Fruit fly (Drosophila melanogaster) whole organism, embryonic: Measurements from ENCODE around the gene CG43755.
A peak's percentile ranks its signal among the peaks of the same experiment; 100 is the strongest.

Source experiments
- Adf1 ChIP-seq: fragments of 200-800 bp; sonication (Bioruptor generic); IDR thresholded peaks from 2 replicates; pipeline ENCODE4 v1.3.6; 2022; ENCODE audit warnings: missing biosample characterization, missing genetic modification characterization
- CG11398 ChIP-seq: fragments of 200-800 bp; sonication (Bioruptor generic); optimal IDR thresholded peaks from 2 replicates; lab custom pipeline; 2016; ENCODE audit warnings: missing biosample characterization, missing genetic modification characterization
- CG12769 ChIP-seq: fragments of 200-800 bp; sonication (Bioruptor generic); optimal IDR thresholded peaks from 2 replicates; lab custom pipeline; 2019; ENCODE audit warnings: missing biosample characterization, mild to moderate bottlenecking, missing genetic modification characterization, moderate library complexity
- CG13296 ChIP-seq: fragments of 200-800 bp; sonication (Bioruptor generic); optimal IDR thresholded peaks from 3 replicates; lab custom pipeline; 2018; ENCODE audit warnings: missing biosample characterization, mild to moderate bottlenecking, missing genetic modification characterization
- CG17829 ChIP-seq: fragments of 200-800 bp; optimal IDR thresholded peaks from 2 replicates; lab custom pipeline; 2019; ENCODE audit warnings: missing biosample characterization, mild to moderate bottlenecking, missing genetic modification characterization, moderate library complexity
- CG18011 ChIP-seq: fragments of 200-800 bp; sonication (Bioruptor generic); optimal IDR thresholded peaks from 2 replicates; lab custom pipeline; 2017; ENCODE audit warnings: missing biosample characterization, missing genetic modification characterization, mild to moderate bottlenecking, moderate library complexity, missing genotype
- CG32532 ChIP-seq: fragments of 200-800 bp; sonication (Bioruptor generic); IDR thresholded peaks from 2 replicates; pipeline ENCODE4 v1.3.6; 2022; ENCODE audit warnings: missing biosample characterization, missing genetic modification characterization
- CG5953 ChIP-seq: fragments of 200-800 bp; sonication (Bioruptor generic); IDR thresholded peaks from 2 replicates; pipeline ENCODE4 v1.3.6; 2022; ENCODE audit warnings: missing biosample characterization, missing genetic modification characterization
- CG6175 ChIP-seq: fragments of 200-800 bp; sonication (Bioruptor generic); IDR thresholded peaks from 3 replicates; pipeline ENCODE4 v1.3.6; 2022; ENCODE audit warnings: missing biosample characterization, missing genetic modification characterization
- CG7372 ChIP-seq: fragments of 200-800 bp; sonication (Bioruptor generic); IDR thresholded peaks from 2 replicates; pipeline ENCODE4 v1.3.6; 2022; ENCODE audit warnings: missing biosample characterization, missing genetic modification characterization
- CG7786 ChIP-seq: fragments of 200-800 bp; sonication (Bioruptor generic); optimal IDR thresholded peaks from 2 replicates; lab custom pipeline; 2016; ENCODE audit warnings: missing biosample characterization, missing genetic modification characterization
- CG7987 ChIP-seq: fragments of 200-800 bp; sonication (Bioruptor generic); optimal IDR thresholded peaks from 2 replicates; lab custom pipeline; 2018; ENCODE audit warnings: missing biosample characterization, mild to moderate bottlenecking, missing genetic modification characterization, moderate library complexity
- CG8089 ChIP-seq: fragments of 200-800 bp; sonication (Bioruptor generic); optimal IDR thresholded peaks from 3 replicates; lab custom pipeline; 2016; ENCODE audit warnings: missing biosample characterization, missing genetic modification characterization
- CG8359 ChIP-seq: fragments of 200-800 bp; sonication (Bioruptor generic); optimal IDR thresholded peaks from 2 replicates; lab custom pipeline; 2017; ENCODE audit warnings: missing biosample characterization, mild to moderate bottlenecking, missing genetic modification characterization, borderline replicate concordance
- CG8924 ChIP-seq: fragments of 200-800 bp; optimal IDR thresholded peaks from 3 replicates; lab custom pipeline; 2019; ENCODE audit warnings: missing biosample characterization, mild to moderate bottlenecking, missing genetic modification characterization, moderate library complexity
- Chrac-16 ChIP-seq: fragments of 200-800 bp; sonication (Bioruptor generic); optimal IDR thresholded peaks from 3 replicates; lab custom pipeline; 2016; ENCODE audit warnings: missing biosample characterization, missing genetic modification characterization
- Fer2 ChIP-seq: fragments of 200-800 bp; sonication (Bioruptor generic); optimal IDR thresholded peaks from 2 replicates; lab custom pipeline; 2018; ENCODE audit warnings: missing biosample characterization, mild to moderate bottlenecking, missing genetic modification characterization, moderate library complexity
- HLH3B ChIP-seq: fragments of 200-800 bp; sonication (Bioruptor generic); IDR thresholded peaks from 2 replicates; pipeline ENCODE4 v1.3.6; 2022; ENCODE audit warnings: missing biosample characterization, missing genetic modification characterization
- Hmr ChIP-seq: fragments of 200-800 bp; sonication (Bioruptor generic); optimal IDR thresholded peaks from 3 replicates; lab custom pipeline; 2017; ENCODE audit warnings: mild to moderate bottlenecking, missing biosample characterization, missing genetic modification reagents, missing genetic modification characterization
- Lhr ChIP-seq: fragments of 200-800 bp; sonication (Bioruptor generic); optimal IDR thresholded peaks from 3 replicates; lab custom pipeline; 2017; ENCODE audit warnings: mild to moderate bottlenecking, missing biosample characterization, missing genetic modification reagents, missing genetic modification characterization
- Lpt ChIP-seq: fragments of >200 bp; optimal IDR thresholded peaks from 2 replicates; lab custom pipeline; 2018; ENCODE audit warnings: missing biosample characterization, missing genetic modification characterization
- MESR4 ChIP-seq: fragments of 200-800 bp; sonication (Bioruptor generic); optimal IDR thresholded peaks from 2 replicates; lab custom pipeline; 2018; ENCODE audit warnings: missing biosample characterization, mild to moderate bottlenecking, missing genetic modification characterization, moderate library complexity
- Mrtf ChIP-seq: fragments of 200-800 bp; sonication (Bioruptor generic); IDR thresholded peaks from 3 replicates; pipeline ENCODE4 v1.3.6; 2022; ENCODE audit warnings: missing biosample characterization, missing genetic modification characterization
- Pdp1 ChIP-seq, 2 experiments: fragments of 200-800 bp; sonication (Bioruptor generic); optimal IDR thresholded peaks; 3 replicates each; lab custom pipeline; 2016; ENCODE audit warnings: missing biosample characterization in 2 of 2, missing genetic modification characterization in 2 of 2, mild to moderate bottlenecking in 1 of 2, moderate library complexity in 1 of 2
- Scr ChIP-seq: fragments of 200-800 bp; sonication (Bioruptor generic); IDR thresholded peaks from 2 replicates; pipeline ENCODE4 v1.3.6; 2022; ENCODE audit warnings: missing biosample characterization, missing genetic modification characterization; ENCODE audit not compliant: partially characterized antibody
- Sox100B ChIP-seq: fragments of 200-800 bp; sonication (Bioruptor generic); optimal IDR thresholded peaks from 3 replicates; lab custom pipeline; 2018; ENCODE audit warnings: missing biosample characterization, mild to moderate bottlenecking, missing genetic modification characterization
- ato ChIP-seq: fragments of 200-800 bp; sonication (Bioruptor generic); IDR thresholded peaks from 2 replicates; pipeline ENCODE4 v1.3.6; 2022; ENCODE audit warnings: missing biosample characterization, missing genetic modification characterization; ENCODE audit not compliant: partially characterized antibody
- corto ChIP-seq: fragments of 200-800 bp; sonication (Bioruptor generic); optimal IDR thresholded peaks from 2 replicates; lab custom pipeline; 2016; ENCODE audit warnings: missing biosample characterization, mild to moderate bottlenecking, missing genetic modification characterization, moderate library complexity
- cwo ChIP-seq: fragments of 200-800 bp; sonication (Bioruptor generic); optimal IDR thresholded peaks from 3 replicates; lab custom pipeline; 2017; ENCODE audit warnings: missing biosample characterization, missing genetic modification characterization, mild to moderate bottlenecking, moderate library complexity, missing genetic modification reagents
- emc ChIP-seq: fragments of 200-800 bp; sonication (Bioruptor generic); optimal IDR thresholded peaks from 2 replicates; lab custom pipeline; 2016; ENCODE audit warnings: missing biosample characterization, missing genetic modification characterization
- exex ChIP-seq: fragments of 200-800 bp; sonication (Bioruptor generic); optimal IDR thresholded peaks from 4 replicates; lab custom pipeline; 2018; ENCODE audit warnings: missing biosample characterization, mild to moderate bottlenecking, missing genetic modification characterization, moderate library complexity
- ftz-f1 ChIP-seq: fragments of 200-800 bp; sonication (Bioruptor generic); optimal IDR thresholded peaks from 2 replicates; lab custom pipeline; 2016; ENCODE audit warnings: missing biosample characterization, missing genetic modification characterization
- grn ChIP-seq: fragments of 200-800 bp; sonication (Bioruptor generic); optimal IDR thresholded peaks from 3 replicates; lab custom pipeline; 2017; ENCODE audit warnings: missing biosample characterization, missing genetic modification characterization
- insv ChIP-seq, 2 experiments: fragments of 200-800 bp; sonication (Bioruptor generic); optimal IDR thresholded peaks; 3 replicates each; lab custom pipeline; 2016 to 2018; ENCODE audit warnings: missing biosample characterization in 2 of 2, missing genetic modification characterization in 2 of 2
- jing ChIP-seq: fragments of 200-800 bp; sonication (Bioruptor generic); optimal IDR thresholded peaks from 2 replicates; lab custom pipeline; 2018; ENCODE audit warnings: missing biosample characterization, mild to moderate bottlenecking, missing genetic modification characterization
- jumu ChIP-seq: fragments of 200-800 bp; sonication (Bioruptor generic); optimal IDR thresholded peaks from 3 replicates; lab custom pipeline; 2016; ENCODE audit warnings: missing biosample characterization, missing genetic modification characterization
- lmd ChIP-seq: fragments of 200-800 bp; sonication (Bioruptor generic); IDR thresholded peaks from 2 replicates; pipeline ENCODE4 v1.3.6; 2022; ENCODE audit warnings: missing biosample characterization, missing genetic modification characterization
- mirr ChIP-seq: fragments of 200-800 bp; sonication (Bioruptor generic); optimal IDR thresholded peaks from 3 replicates; lab custom pipeline; 2018; ENCODE audit warnings: missing biosample characterization, mild to moderate bottlenecking, missing genetic modification characterization
- nmo ChIP-seq: fragments of 200-800 bp; sonication (Bioruptor generic); optimal IDR thresholded peaks from 2 replicates; lab custom pipeline; 2018; ENCODE audit warnings: missing biosample characterization, mild to moderate bottlenecking, missing genetic modification characterization, moderate library complexity
- onecut ChIP-seq: fragments of 200-800 bp; sonication (Bioruptor generic); IDR thresholded peaks from 2 replicates; pipeline ENCODE4 v1.3.6; 2022; ENCODE audit warnings: missing biosample characterization, missing genetic modification characterization
- pan ChIP-seq, 4 experiments: fragments of >200 bp in 3 of 4; fragments of 200-800 bp in 1 of 4; sonication (Bioruptor generic) in 1 of 4; optimal IDR thresholded peaks in 3 of 4; IDR thresholded peaks in 1 of 4; 2 replicates each; pipeline versions ENCODE4 v1.3.6 to Lab custom; 2017 to 2022; ENCODE audit warnings: missing biosample characterization in 2 of 4, missing genetic modification characterization in 2 of 4, mixed read lengths in 1 of 4
- pnt ChIP-seq: fragments of 200-800 bp; sonication (Bioruptor generic); optimal IDR thresholded peaks from 3 replicates; lab custom pipeline; 2016; ENCODE audit warnings: missing biosample characterization, missing genetic modification characterization
- sc ChIP-seq, 3 experiments: fragments of >200 bp in 2 of 3; fragments of 200-800 bp in 1 of 3; sonication (Bioruptor generic) in 1 of 3; optimal IDR thresholded peaks; 2 replicates in 2 of 3; 3 replicates in 1 of 3; lab custom pipeline; 2017; ENCODE audit warnings: mild to moderate bottlenecking in 1 of 3, missing biosample characterization in 1 of 3, missing genetic modification characterization in 1 of 3, missing genetic modification reagents in 1 of 3
- shn ChIP-seq: fragments of 200-800 bp; sonication (Bioruptor generic); optimal IDR thresholded peaks from 3 replicates; lab custom pipeline; 2016; ENCODE audit warnings: missing biosample characterization, missing genetic modification characterization
- slou ChIP-seq: fragments of 200-800 bp; sonication (Bioruptor generic); optimal IDR thresholded peaks from 3 replicates; lab custom pipeline; 2016; ENCODE audit warnings: missing biosample characterization, missing genetic modification characterization
- sug ChIP-seq: fragments of 200-800 bp; optimal IDR thresholded peaks from 2 replicates; lab custom pipeline; 2019; ENCODE audit warnings: missing biosample characterization, mild to moderate bottlenecking, missing genetic modification characterization, moderate library complexity
- toy ChIP-seq: fragments of 200-800 bp; sonication (Bioruptor generic); IDR thresholded peaks from 2 replicates; pipeline ENCODE4 v1.3.6; 2022; ENCODE audit warnings: missing biosample characterization, missing genetic modification characterization

The CG43755 gene

DNA sequence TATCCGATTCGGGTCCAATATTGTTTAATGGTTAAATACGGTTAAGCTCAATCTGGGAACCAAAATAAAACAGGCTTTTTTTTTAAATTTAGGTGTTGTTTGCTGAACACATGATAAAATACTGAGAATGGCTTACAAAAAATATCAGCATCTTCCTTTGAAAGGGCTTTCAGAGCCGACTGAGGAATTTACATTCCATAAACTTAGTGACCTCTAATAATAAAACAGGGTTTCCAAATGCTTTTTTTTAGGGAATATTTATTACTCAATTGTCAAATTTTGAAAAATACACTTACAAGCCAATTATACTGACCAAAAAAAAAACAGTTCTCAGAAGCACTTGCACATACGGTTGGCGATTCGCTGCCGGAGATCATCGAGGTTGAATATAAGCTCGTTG, at the start of gene CG43755:
Gene CG43755, minus strand, starts transcription at position 101 of the 400 bp plus-strand sequence.
- TF ChIP-seq slou (GFP tag; lab: Kevin White, UChicago) (no peak), Adf1 (GFP tag; lab: Robert Waterston, UW) (no peak), CG17829 (peak; percentile 28)

dm6 chr2L:378815-379440, 49.4 kb upstream of the CG43755 start:
- TF ChIP-seq CG8359 (GFP tag; lab: Kevin White, UChicago) (no peak), emc (no peak), sug (tag; lab: Kevin White, UChicago) (peak; percentile 23), MESR4 (GFP tag; lab: Kevin White, UChicago) (no peak), Pdp1 (GFP tag; optimal IDR thresholded peaks at IDR 0.05; lab: Kevin White, UChicago) (no peak), Mrtf (GFP tag; lab: Robert Waterston, UW) (no peak), pnt (GFP tag; lab: Kevin White, UChicago) (no peak), jumu (GFP tag; lab: Kevin White, UChicago) (no peak), Lpt (GFP tag; lab: Kevin White, UChicago) (no peak), nmo (GFP tag; lab: Kevin White, UChicago) (no peak), mirr (peak; percentile 61), Scr (no peak), sc (optimal IDR thresholded peaks at IDR 0.05; lab: Kevin White, UChicago) (no peak), sc (GFP tag; optimal IDR thresholded peaks at IDR 0.05; lab: Kevin White, UChicago) (no peak), exex (peak; percentile 90), CG5953 (GFP tag; lab: Robert Waterston, UW) (no peak), lmd (GFP tag; lab: Robert Waterston, UW) (no peak), HLH3B (GFP tag; lab: Robert Waterston, UW) (no peak), grn (GFP tag; lab: Kevin White, UChicago) (peak; percentile 94), pan (optimal IDR thresholded peaks at IDR 0.05; lab: Kevin White, UChicago) (no peak), pan (GFP tag; optimal IDR thresholded peaks at IDR 0.05 in 1 of 2, IDR thresholded peaks at IDR 0.05 in 1 of 2) (no peak), Hmr (no peak), CG7786 (GFP tag; lab: Kevin White, UChicago) (no peak), ftz-f1 (GFP tag; lab: Kevin White, UChicago) (no peak), CG8089 (GFP tag; lab: Kevin White, UChicago) (no peak), CG7987 (GFP tag; lab: Kevin White, UChicago) (peak; percentile 7), cwo (peak; percentile 34), insv (GFP tag; optimal IDR thresholded peaks at IDR 0.05; lab: Kevin White, UChicago) (no peak), toy (no peak)
- TF ChIP-seq, all 482 proteins: peak for 6

DNA sequence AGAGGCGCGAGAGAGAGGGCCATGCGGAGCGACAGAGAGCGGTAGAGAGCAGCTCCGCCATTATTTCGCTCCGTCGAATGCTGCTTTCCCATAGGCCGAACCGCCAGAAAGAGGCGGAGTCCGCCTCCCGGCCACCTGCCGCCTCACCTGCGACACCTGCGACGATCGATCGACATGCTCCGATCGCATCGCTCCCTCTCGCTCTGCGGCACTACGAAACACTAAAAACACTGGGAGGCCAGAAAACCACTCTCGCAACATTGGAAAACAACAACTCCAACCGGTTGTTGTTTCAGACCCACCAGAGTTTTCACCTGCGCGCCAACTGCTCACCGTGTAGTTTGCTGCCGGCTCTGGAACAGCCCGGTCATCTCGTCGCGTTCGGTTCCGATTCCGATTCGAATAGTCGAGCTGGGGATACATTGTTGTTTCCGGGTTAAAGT, 48.2 kb upstream of the CG43755 start, which contains the start of gene al:
Gene al, plus strand, starts transcription at position 333 of the 443 bp plus-strand sequence.
- TF ChIP-seq Mrtf (GFP tag; lab: Robert Waterston, UW) (no peak), CG13296 (GFP tag; lab: Kevin White, UChicago) (no peak), CG6175 (GFP tag; lab: Robert Waterston, UW) (peak; percentile 35; the same call in 1 of the 3 replicates), Lhr (GFP tag; lab: Kevin White, UChicago) (no peak), corto (GFP tag; lab: Kevin White, UChicago) (no peak), exex (no peak), CG7372 (GFP tag; lab: Robert Waterston, UW) (no peak), CG32532 (GFP tag; lab: Robert Waterston, UW) (peak; percentile 17; the same call in 1 of the 2 replicates), Chrac-16 (GFP tag; lab: Kevin White, UChicago) (no peak), CG8924 (tag; lab: Kevin White, UChicago) (no peak), CG12769 (tag; lab: Kevin White, UChicago) (peak; percentile 37), Sox100B (GFP tag; lab: Kevin White, UChicago) (no peak), onecut (peak; percentile 82), ato (GFP tag; lab: Robert Waterston, UW) (no peak), jing (GFP tag; lab: Kevin White, UChicago) (no peak), Fer2 (tag; lab: Kevin White, UChicago) (no peak), CG18011 (GFP tag; lab: Kevin White, UChicago) (peak; percentile 90), shn (GFP tag; lab: Kevin White, UChicago) (no peak), CG11398 (GFP tag; lab: Kevin White, UChicago) (no peak)
